Fruit fly (Drosophila melanogaster) whole organism, larva: ENCODE results near the gene CG43295.

ENCODE experiments used
- noc ChIP-seq: fragments of 200-800 bp; sonication (Bioruptor generic); optimal IDR thresholded peaks from 3 replicates; lab custom pipeline; 2019; ENCODE audit warnings: missing biosample characterization, mild to moderate bottlenecking, missing genetic modification characterization, moderate library complexity

The CG43295 gene

dm6 chr3L:16105528-16105927 lies at the start of gene CG43295, which contains the start of gene IntS9:
CG43295 (plus strand) TSS chr3L:16105852.
IntS9 (minus strand) TSS chr3L:16105627.
- no peak for TF ChIP-seq noc

DNA sequence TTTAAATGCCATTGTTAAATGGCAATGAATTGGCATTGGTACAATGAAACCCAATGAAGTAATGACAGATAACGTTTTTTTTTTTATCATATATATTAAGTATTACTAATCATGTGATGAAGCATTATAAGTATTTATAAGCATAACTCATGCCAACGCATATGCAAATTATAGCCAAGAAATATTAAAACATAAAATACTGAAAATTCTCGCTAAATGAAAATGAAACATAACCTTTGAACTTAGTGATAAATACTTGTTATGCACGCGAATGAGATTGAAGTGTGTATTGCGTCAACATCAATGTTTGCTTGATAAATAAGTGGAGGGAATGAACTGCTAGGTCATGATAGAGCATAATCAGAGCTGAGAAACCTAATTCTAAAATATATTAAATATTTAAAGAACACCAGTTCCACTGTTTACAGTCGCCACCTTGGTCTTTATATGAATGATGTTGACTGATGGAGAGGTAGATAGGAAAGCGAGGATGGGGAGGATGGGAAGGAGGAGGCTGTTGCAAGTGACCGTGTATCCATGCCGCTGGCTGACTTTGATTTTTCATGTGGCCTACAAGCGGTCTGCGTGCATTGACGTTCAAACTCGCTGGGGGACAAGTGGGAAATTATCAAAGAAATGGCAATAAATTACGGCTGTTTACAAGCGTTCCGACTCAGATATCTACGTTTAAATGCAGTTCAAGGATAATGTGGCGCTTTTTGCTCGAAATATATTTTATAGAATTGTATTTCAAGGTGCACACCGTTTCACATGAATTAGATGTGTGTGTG lies 49.4 kb upstream of the CG43295 start:
- no peak for TF ChIP-seq noc

dm6 chr3L:16060806-16061600 lies 44.6 kb upstream of the CG43295 start:
- TF ChIP-seq noc = peak; percentile 89

- TF ChIP-seq noc = no peak
Measured at dm6 chr3L:16082251-16082650, 23.4 kb upstream of the CG43295 start, which contains the start of gene CG33258. CG33258 (plus strand) TSS chr3L:16082551.

- TF ChIP-seq noc = no peak
Measured at dm6 chr3L:16083693-16084092, 22.0 kb upstream of the CG43295 start, which contains the start of gene CG13075. CG13075 (plus strand) TSS chr3L:16083993.

- no peak for TF ChIP-seq noc
Measured at dm6 chr3L:16087323-16087816, 18.3 kb upstream of the CG43295 start, which contains the start of gene Tasp1. Tasp1 (minus strand) TSS chr3L:16087525.

DNA sequence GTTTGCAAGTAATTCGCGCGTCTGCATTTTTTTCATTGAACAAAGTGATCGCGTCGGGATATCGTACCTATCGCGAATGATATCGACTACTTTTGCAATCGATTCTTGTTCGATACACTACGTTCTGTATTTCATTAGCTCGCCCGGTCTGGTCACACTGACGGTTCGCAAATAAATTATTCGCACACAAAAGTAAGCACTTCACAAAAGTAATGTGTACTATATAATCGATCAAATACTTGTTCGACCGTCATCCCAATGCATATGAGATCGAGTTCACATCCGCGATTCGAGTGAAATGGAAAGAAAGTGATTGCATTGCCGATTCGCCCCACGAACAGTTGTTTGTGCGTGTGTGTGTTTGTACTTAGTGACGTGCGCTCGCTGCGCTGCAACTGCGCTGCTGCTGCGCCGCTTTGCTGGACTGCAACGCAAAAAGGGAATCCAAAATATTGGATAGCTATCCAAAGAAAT lies 15.3 kb upstream of the CG43295 start, which contains the start of the genes CG5235 and ClC-c:
Gene CG5235, minus strand, starts transcription at position 63 of the 474 bp plus-strand sequence.
Gene ClC-c, plus strand, starts transcription at position 125 of the 474 bp plus-strand sequence.
- peak; percentile 39 for TF ChIP-seq noc

dm6 chr3L:16097393-16097884 lies 8.2 kb upstream of the CG43295 start, which contains the start of the genes CG13074 and ATPsynbetaL:
CG13074 (minus strand) TSS chr3L:16097493.
ATPsynbetaL (plus strand) TSS chr3L:16097834.
- TF ChIP-seq noc = no peak

DNA sequence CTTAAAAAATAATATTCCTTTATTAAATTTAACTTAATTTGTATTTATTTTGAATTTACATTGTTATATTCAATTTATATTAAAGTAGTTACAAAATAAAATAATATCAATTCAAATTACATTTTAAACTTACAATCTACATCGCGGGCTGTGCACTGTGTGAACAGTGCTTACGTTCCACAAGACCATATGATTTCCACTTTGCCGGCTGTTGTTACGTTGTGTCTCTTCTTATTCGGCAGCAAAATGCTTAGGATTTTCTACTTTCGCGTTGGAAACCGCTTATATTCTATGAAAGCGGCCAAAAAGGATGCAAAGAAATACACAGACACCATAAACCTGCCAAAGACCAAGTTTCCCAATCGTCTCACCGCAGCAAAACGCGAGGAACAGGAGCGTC lies 5.6 kb upstream of the CG43295 start, which contains the start of gene IleRS-m:
Gene IleRS-m, plus strand, starts transcription at position 222 of the 400 bp plus-strand sequence.
- no peak for TF ChIP-seq noc

DNA sequence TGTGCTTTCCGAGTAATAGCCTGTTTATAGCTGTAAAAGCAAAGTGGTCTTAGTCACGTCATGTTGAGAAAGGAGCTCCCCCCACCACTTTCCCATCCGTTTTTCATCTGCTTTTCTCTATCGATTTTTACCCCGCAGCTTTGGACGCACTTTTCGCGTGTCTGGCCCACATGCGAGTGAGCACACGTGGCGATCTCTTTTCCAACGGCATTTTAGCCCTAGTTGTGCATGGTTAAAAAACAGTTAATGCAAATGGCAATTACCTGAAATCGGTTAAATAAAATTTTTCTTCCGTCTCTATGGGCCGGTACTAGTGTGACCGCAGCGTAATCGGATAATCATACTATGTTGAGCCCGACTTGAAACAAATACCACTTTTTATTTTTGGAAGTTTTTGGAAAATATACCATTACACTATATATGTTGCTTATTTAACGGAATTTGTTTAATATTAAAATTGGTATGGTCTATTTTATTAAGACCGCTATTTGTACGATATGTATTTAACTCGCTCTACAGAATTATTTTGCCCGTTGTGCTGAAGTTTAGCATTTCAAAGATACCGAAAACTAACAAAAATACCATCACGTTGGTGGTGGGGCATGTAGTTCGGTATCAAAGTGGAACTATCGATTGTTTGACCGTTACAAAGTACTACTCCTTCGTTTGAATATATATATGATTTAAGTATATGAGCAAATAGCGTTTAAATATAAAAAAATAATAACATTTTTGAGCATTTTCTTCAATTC lies 6.6 kb downstream of the CG43295 start, which contains the start of gene Zn72D:
Gene Zn72D, minus strand, starts transcription at position 558 of the 752 bp plus-strand sequence.
- no peak for TF ChIP-seq noc

- no peak for TF ChIP-seq noc
Measured at dm6 chr3L:16113003-16113606, 7.5 kb downstream of the CG43295 start, which contains the start of gene Taf4. Taf4 (plus strand) TSS chr3L:16113212.

DNA sequence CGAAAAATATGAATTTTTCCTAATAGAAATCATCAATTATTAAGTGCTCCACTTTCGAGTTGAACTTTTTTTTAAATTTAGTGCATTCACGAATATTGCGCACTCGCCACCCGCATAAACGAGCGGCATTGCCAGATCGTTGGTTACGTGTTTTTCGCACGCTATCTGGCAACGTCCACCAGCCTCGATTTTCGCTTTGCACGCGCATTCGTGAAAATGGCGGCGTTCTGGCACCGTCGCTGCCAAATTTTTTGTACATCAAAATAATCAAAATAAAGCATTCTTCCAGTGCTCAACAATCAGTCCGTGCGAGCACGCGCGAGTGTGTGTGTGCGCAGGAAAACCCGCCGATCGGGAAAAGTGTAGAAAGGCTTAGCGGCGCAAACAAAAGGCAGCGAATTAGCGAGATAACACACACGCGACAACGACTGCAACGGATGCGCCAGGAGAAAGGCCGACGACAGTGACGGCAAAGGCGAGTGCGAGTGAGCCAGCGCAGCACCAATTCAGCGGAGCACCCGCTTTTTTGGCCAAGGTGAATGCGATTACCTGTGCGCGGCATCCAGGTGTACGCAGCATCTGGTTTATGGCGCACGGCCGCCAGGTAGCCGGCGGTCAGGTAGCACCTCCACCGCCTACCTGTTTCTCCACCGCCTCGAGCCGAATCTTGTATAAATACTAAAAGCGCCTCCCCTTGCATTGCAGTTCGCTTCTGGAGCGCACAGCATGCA lies 8.1 kb downstream of the CG43295 start:
- TF ChIP-seq noc = no peak

dm6 chr3L:16121791-16122190 lies 16.1 kb downstream of the CG43295 start, which contains the start of gene Strump:
Strump (plus strand) TSS chr3L:16122002.
- TF ChIP-seq noc = no peak

DNA sequence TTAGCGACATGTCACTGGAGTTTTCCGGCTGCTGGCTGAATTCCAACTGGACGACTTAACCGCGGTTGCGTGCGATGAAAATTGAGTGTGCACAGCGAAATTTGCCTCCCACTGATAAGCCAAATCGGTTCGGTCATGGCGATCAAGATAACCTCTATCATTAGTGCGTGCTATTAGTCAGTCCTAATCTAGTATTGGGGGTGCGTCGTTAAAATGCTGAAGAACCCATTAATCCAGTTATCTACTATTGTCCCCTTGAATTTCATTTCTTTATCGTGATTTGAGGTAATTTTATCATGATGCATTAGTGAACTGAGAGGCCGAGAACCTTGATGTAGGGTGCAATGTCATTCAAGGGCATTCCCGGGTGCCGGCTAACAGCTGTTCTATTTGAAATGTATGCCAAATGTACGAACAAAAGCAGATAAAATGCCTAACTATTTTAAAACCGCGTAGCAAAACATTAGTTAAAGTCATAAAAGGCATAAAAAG lies 22.9 kb downstream of the CG43295 start, which contains the start of gene Pgm1:
Gene Pgm1, minus strand, starts transcription at position 51 of the 492 bp plus-strand sequence.
- peak; percentile 87 for TF ChIP-seq noc
